Fruit fly (Drosophila melanogaster): ENCODE measurements around the gene gudu.

gudu gene

DNA sequence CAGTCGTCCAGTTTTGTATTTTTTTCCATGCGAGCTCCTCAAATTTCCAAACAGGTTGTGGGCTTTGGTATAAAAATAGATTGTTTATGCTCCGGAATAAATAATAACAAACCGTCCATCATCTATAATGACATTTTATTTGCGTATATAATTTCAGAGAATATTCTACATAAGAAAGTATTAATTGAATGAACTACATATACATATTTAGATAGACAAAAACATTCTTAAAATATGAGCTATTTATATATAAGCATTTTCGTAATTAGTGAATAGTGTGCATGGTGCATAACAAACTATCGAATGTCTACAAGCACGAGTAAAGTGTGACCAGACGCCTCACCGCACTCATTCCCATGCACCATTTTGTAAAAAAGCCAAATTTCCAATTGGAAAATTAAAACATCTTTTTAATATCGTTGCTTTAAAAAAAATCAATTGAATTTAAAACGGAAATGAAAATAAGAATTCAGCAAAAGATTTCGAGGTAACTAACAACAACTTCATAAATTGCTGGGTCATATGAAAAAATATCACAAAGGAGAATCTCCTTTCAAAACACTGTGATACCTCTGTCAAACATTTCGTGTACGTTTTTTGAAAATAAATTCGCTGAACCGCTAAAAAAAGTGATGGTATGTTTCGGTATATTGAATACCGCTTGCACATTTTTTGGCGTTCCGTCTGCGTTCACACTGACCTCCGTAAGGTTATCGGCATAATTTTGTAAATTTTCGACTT, 38.2 kb downstream of the gudu start, which contains the start of gene muc (continued):
- peak; percentile 69 for TF ChIP-seq Eip78C (GFP tag)

DNA sequence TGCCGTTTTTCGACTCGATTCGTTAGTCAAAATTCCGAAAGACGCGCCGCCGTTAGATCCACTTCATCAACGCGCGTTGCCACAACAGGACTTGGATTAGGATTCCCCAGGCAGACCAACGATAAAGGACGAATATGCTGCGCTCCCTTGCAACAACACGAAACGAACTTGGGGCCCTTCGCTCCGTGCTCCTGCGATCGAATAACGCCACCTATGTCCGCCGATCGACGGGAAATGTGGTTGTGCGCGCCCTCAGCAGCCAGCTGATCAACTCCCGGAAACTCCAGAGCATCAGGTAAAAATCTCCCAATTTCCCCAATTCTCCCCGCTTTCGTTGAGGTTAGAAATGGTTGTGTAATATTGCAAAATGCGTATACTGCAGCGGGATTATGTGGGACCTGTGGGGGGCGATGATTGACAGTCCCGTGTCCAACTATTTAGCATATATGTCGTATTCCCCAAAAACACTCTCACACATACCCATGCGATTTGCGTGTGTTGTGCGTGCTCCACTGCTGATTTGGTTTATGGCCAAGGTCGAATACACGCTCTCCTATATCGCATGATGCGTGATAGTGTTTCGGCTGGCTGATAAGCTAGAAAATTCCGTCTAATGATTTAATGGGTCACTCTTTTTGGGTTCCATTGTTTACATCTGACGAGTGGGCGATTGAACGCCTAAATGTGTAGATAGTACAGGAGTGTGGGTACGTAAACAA, 38.9 kb downstream of the gudu start:
- TF ChIP-seq CG6854 (GFP tag; optimal IDR thresholded peaks at IDR 0.05): no peak
- peak; percentile 61 for TF ChIP-seq fkh (GFP tag; optimal IDR thresholded peaks at IDR 0.05)
- no peak for TF ChIP-seq CG32006 (GFP tag; optimal IDR thresholded peaks at IDR 0.05)

DNA sequence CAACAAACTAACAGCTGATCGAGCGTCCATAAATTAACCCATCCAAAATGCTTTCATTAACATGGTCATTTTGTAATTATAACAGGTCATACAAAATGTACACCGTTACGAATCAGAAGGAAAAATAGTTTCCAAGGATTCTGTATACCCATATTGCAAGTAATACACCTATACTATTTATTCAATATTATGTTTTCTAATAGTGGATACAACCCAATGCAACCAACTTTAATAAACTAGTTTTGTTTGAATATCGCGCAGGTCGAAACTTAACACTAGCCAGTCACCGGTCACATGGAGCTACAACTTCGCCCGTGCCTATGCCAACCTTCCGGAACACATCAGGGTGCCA, 39.5 kb downstream of the gudu start:
- TF ChIP-seq Blimp-1 (GFP tag; optimal IDR thresholded peaks at IDR 0.05): no peak
- TF ChIP-seq CG8319 (GFP tag; optimal IDR thresholded peaks at IDR 0.05): no peak
- no peak for TF ChIP-seq CG1621 (tag; optimal IDR thresholded peaks at IDR 0.05)
- no peak for TF ChIP-seq fd59A (GFP tag; optimal IDR thresholded peaks at IDR 0.05)
- TF ChIP-seq CG3919 (GFP tag; optimal IDR thresholded peaks at IDR 0.05): no peak
- TF ChIP-seq Hr4 (GFP tag; optimal IDR thresholded peaks at IDR 0.05): no peak
- no peak for TF ChIP-seq cyc (GFP tag; optimal IDR thresholded peaks at IDR 0.05)
- TF ChIP-seq CG6276 (GFP tag; optimal IDR thresholded peaks at IDR 0.05): no peak
- no peak for TF ChIP-seq Met (GFP tag; optimal IDR thresholded peaks at IDR 0.05)
- TF ChIP-seq CG6163 (GFP tag; IDR thresholded peaks at IDR 0.05): no peak
- TF ChIP-seq achi (GFP tag; optimal IDR thresholded peaks at IDR 0.05): no peak
- TF ChIP-seq CG6792 (GFP tag; optimal IDR thresholded peaks at IDR 0.05): no peak
- TF ChIP-seq CG8119 (GFP tag; IDR thresholded peaks at IDR 0.05): no peak
- no peak for TF ChIP-seq CG3032 (tag; optimal IDR thresholded peaks at IDR 0.05)
- TF ChIP-seq CG10631 (GFP tag; optimal IDR thresholded peaks at IDR 0.05): no peak
- no peak for TF ChIP-seq Hr38 (GFP tag; optimal IDR thresholded peaks at IDR 0.05)
- no peak for TF ChIP-seq svp (GFP tag)
- no peak for TF ChIP-seq lz (GFP tag; optimal IDR thresholded peaks at IDR 0.05)

DNA sequence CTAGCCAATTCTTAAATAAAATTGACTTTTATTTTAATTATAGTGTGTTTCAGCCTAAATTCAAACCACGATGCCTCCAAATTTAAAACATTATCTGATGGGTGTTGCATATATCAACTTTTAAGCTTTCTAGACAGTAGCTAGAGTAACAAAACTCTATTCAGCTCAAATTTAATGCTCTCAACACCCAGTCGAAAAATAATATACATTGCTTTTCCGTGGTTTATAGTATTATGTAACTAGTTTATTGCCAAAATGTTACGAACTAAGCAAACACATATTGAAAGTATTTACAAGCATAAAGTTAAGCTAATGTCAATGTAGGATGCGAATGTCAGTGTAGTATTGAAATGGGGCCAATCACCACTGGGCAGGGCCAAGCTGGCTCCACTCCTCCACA, 42.0 kb downstream of the gudu start:
- TF ChIP-seq Ets96B (tag; optimal IDR thresholded peaks at IDR 0.05) (no peak), Hr4 (GFP tag; optimal IDR thresholded peaks at IDR 0.05) (no peak), spab (GFP tag; optimal IDR thresholded peaks at IDR 0.05) (no peak), Lpt (GFP tag; optimal IDR thresholded peaks at IDR 0.05) (no peak), CG1621 (tag; optimal IDR thresholded peaks at IDR 0.05) (no peak), esn (GFP tag; optimal IDR thresholded peaks at IDR 0.05) (no peak), CG11762 (GFP tag; optimal IDR thresholded peaks at IDR 0.05; ENCODE audit: insufficient read depth) (no peak)

DNA sequence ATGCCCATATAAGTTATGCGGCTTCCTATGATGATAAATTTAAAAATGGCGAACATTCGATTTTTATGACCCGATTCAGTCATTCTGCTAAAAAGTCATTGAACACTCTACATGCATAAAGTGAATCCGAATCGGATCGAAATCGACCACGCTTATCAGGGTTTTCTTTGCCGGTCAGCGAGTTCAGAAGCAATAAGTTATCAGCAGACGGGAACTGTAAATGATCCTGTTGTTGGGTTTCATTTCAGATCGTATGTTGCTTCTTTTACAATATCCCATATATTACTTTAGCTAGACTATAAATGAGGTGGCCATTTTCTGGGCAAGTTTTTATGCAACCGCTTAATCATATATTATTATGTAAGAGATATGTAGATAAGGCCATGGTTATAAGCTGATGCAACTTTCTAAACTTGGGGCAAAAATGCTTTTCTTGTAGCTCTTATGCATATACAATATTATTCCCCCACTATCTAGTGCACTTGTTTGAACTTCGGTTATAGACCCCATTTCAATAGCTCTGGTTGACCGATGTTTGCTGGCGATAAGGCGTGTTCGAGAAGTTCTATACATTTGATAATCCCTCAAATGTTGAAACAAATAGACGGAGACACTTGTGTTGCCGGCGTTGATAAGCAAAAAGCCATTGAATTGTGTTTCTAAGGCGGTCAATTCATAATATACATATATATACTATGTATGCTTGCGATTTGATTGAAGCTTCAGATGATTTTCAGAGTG, 43.7 kb downstream of the gudu start:
- TF ChIP-seq vri (GFP tag; optimal IDR thresholded peaks at IDR 0.05) (peak; percentile 62), svp (GFP tag) (peak; percentile 96), OdsH (GFP tag; optimal IDR thresholded peaks at IDR 0.05) (no peak), CG6276 (GFP tag; optimal IDR thresholded peaks at IDR 0.05) (peak; percentile 25)

All from whole organism, prepupa.